Worm (Caenorhabditis elegans): ENCODE results near the gene cdc-73.

The cdc-73 gene

DNA sequence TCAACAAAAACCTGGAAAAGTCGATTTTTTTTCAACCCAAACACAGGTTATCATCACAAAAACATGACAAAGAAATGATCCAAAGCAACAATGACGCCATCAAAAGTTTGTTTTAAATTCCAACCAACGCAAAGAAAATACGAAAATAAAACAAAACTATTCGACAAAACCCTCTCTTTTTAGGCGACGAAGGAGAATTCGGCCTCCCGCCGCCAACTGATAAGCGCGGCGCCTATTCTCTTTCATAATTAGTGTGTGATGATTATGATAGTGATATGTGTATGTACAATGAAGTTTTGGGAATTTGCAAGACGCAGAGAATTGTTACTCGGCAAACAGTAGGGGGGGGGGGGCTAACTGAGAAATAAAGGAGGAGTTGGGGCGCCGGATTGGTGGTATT is 13.1 kb upstream of the cdc-73 start:
- TF ChIP-seq fos-1 (tag; optimal IDR thresholded peaks at IDR 0.05) (peak; percentile 35), F13H6.1 (tag; optimal IDR thresholded peaks at IDR 0.05) (no peak), ama-1 (optimal IDR thresholded peaks at IDR 0.05) (peak; percentile 26), ztf-11 (tag; optimal IDR thresholded peaks at IDR 0.05) (no peak), sma-9 (GFP tag; optimal IDR thresholded peaks at IDR 0.05) (peak; percentile 65), sma-9 (tag; optimal IDR thresholded peaks at IDR 0.05) (no peak), aly-2 (tag; optimal IDR thresholded peaks at IDR 0.05) (no peak), skn-1 (tag; optimal IDR thresholded peaks at IDR 0.05) (no peak), sma-3 (GFP tag; optimal IDR thresholded peaks at IDR 0.05) (peak; percentile 46), crh-2 (tag; optimal IDR thresholded peaks at IDR 0.05) (peak; percentile 21)

DNA sequence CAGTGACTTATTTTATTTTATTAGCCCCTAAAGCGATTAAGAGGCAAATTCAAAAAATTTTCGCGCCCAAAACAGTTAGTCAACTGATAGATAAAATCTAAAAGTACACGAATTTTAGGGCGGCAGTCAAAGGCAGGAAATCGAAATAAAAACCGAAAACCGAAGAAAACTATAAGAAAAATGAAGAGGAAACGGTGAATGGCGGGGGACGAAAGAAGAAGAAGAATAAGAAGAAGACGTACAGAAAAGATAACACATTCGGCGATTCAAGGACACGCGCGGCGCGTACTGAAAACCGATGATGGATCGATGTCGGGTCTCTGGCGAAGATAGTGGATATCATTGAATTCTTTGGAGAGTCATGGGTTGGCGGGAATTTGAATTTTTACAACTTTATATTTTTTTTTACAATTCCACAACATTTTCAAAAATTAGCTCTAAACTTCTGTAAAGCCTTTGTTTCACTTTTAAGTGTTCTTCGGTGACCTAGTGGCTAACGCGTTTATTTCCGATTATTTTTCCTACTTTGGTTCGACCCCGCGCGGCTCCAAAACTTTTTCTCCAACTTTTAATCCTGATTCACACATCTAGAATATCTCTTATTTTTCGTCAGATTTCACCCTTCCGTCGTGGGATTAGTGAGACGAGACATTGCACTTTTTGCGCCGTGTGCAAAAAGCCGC is 11.3 kb upstream of the cdc-73 start:
- TF ChIP-seq aly-2 (tag; optimal IDR thresholded peaks at IDR 0.05), result no peak
- TF ChIP-seq mbf-1 (tag; optimal IDR thresholded peaks at IDR 0.05), result no peak
- TF ChIP-seq nhr-77 (tag; optimal IDR thresholded peaks at IDR 0.05), result no peak
- TF ChIP-seq gmeb-1 (tag; optimal IDR thresholded peaks at IDR 0.05), result peak; percentile 79
- TF ChIP-seq nhr-6 (tag; optimal IDR thresholded peaks at IDR 0.05), result no peak
- TF ChIP-seq lsy-2 (tag; optimal IDR thresholded peaks at IDR 0.05), result no peak
- no peak for TF ChIP-seq sem-4 (tag; optimal IDR thresholded peaks at IDR 0.05)
- TF ChIP-seq mab-5 (tag; optimal IDR thresholded peaks at IDR 0.05), result no peak
- no peak for TF ChIP-seq egl-27 (tag; optimal IDR thresholded peaks at IDR 0.05)
- TF ChIP-seq mdl-1 (tag; optimal IDR thresholded peaks at IDR 0.05), result no peak
- TF ChIP-seq crh-2 (tag; optimal IDR thresholded peaks at IDR 0.05), result no peak
- TF ChIP-seq skn-1 (tag; optimal IDR thresholded peaks at IDR 0.05), result no peak
- TF ChIP-seq nhr-11 (tag; optimal IDR thresholded peaks at IDR 0.05), result no peak
- no peak for TF ChIP-seq ztf-11 (tag; optimal IDR thresholded peaks at IDR 0.05)
- TF ChIP-seq fos-1 (tag; optimal IDR thresholded peaks at IDR 0.05), result peak; percentile 6
- no peak for TF ChIP-seq nhr-12 (tag; optimal IDR thresholded peaks at IDR 0.05)
- peak; percentile 80 for TF ChIP-seq nhr-25 (tag; optimal IDR thresholded peaks at IDR 0.05)
- TF ChIP-seq peb-1 (tag; optimal IDR thresholded peaks at IDR 0.05), result no peak
- TF ChIP-seq blmp-1 (tag; optimal IDR thresholded peaks at IDR 0.05; ENCODE audit: insufficient read depth), result peak; percentile 66
- peak; percentile 6 for TF ChIP-seq nhr-129 (tag; optimal IDR thresholded peaks at IDR 0.05)
- TF ChIP-seq unc-62 (GFP tag; optimal IDR thresholded peaks at IDR 0.05), result no peak
- peak; percentile 69 for TF ChIP-seq nhr-21 (tag; optimal IDR thresholded peaks at IDR 0.05)
- TF ChIP-seq ZK546.5 (tag; optimal IDR thresholded peaks at IDR 0.05), result no peak
- TF ChIP-seq elt-1 (tag; optimal IDR thresholded peaks at IDR 0.05), result no peak
- no peak for TF ChIP-seq snpc-4 (tag; optimal IDR thresholded peaks at IDR 0.05)
- TF ChIP-seq R02D3.7 (tag; optimal IDR thresholded peaks at IDR 0.05), result no peak
- TF ChIP-seq alr-1 (tag; optimal IDR thresholded peaks at IDR 0.05), result no peak
- TF ChIP-seq nhr-23 (tag; optimal IDR thresholded peaks at IDR 0.05), result no peak
- no peak for TF ChIP-seq unc-39 (tag; optimal IDR thresholded peaks at IDR 0.05)
- TF ChIP-seq ceh-82 (tag; optimal IDR thresholded peaks at IDR 0.05), result no peak
- no peak for TF ChIP-seq zag-1 (tag; optimal IDR thresholded peaks at IDR 0.05)
- TF ChIP-seq elt-3 (tag; optimal IDR thresholded peaks at IDR 0.05), result no peak
- no peak for TF ChIP-seq F13H6.1 (tag; optimal IDR thresholded peaks at IDR 0.05)
- no peak for TF ChIP-seq Y55F3AM.14 (GFP tag; optimal IDR thresholded peaks at IDR 0.05)
- no peak for TF ChIP-seq dmd-4 (tag; optimal IDR thresholded peaks at IDR 0.05)
- TF ChIP-seq unc-55 (GFP tag; optimal IDR thresholded peaks at IDR 0.05), result no peak
- no peak for TF ChIP-seq nhr-237 (tag; optimal IDR thresholded peaks at IDR 0.05)
- no peak for TF ChIP-seq ztf-1 (GFP tag; conservative IDR thresholded peaks at IDR 0.05)
- peak; percentile 82 for TF ChIP-seq ceh-16 (tag; optimal IDR thresholded peaks at IDR 0.05)
- TF ChIP-seq ama-1 (optimal IDR thresholded peaks at IDR 0.05), result no peak
- TF ChIP-seq C34F6.9 (tag; optimal IDR thresholded peaks at IDR 0.05), result no peak
- no peak for TF ChIP-seq nhr-10 (tag; optimal IDR thresholded peaks at IDR 0.05)
- TF ChIP-seq sma-3 (GFP tag; optimal IDR thresholded peaks at IDR 0.05), result peak; percentile 65
- no peak for TF ChIP-seq lin-11 (tag; optimal IDR thresholded peaks at IDR 0.05)
- TF ChIP-seq ztf-4 (tag; optimal IDR thresholded peaks at IDR 0.05), result no peak
- TF ChIP-seq lin-13 (GFP tag; optimal IDR thresholded peaks at IDR 0.05), result peak; percentile 6
- peak; percentile 46 for TF ChIP-seq sma-9 (GFP tag; optimal IDR thresholded peaks at IDR 0.05)
- no peak for TF ChIP-seq sma-9 (tag; optimal IDR thresholded peaks at IDR 0.05)
- no peak for TF ChIP-seq lin-39 (tag; optimal IDR thresholded peaks at IDR 0.05)

All from whole organism, L2 larva.